Fruit fly (Drosophila melanogaster): Measurements from ENCODE around the gene CG14089.

The CG14089 gene

DNA sequence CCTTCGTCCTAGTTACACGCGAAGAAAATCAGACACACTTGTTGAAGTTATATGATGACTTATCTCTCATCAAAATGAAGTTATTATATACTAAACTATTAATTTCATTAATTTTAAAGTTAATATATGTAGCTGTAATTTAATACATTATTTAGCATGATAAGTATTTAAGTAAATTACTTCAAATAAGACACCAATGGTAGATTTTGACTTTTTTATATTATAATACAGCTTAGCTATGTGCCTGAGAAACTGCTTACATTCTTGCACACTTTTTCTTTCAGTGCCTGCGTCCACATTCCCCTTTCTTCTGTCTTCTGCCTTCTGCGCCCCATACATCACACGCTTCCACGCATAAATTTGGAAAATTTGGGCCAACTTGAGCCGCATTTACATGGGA, 29.0 kb downstream of the CG14089 start (continued):
- TF ChIP-seq kah (GFP tag; optimal IDR thresholded peaks at IDR 0.05): no peak
- no peak for TF ChIP-seq schlank (tag; optimal IDR thresholded peaks at IDR 0.05)
- no peak for TF ChIP-seq pros (GFP tag; optimal IDR thresholded peaks at IDR 0.05)
- TF ChIP-seq CG3281 (GFP tag; optimal IDR thresholded peaks at IDR 0.05): peak; percentile 5
- TF ChIP-seq tll (GFP tag; optimal IDR thresholded peaks at IDR 0.05): no peak
- TF ChIP-seq Sox102F (GFP tag; optimal IDR thresholded peaks at IDR 0.05): peak; percentile 52
- TF ChIP-seq run (tag; optimal IDR thresholded peaks at IDR 0.05): no peak
- TF ChIP-seq dpn (GFP tag; optimal IDR thresholded peaks at IDR 0.05): no peak
- TF ChIP-seq CG10366 (GFP tag; IDR thresholded peaks at IDR 0.05): no peak
- no peak for TF ChIP-seq gsb (GFP tag; IDR thresholded peaks at IDR 0.05)
- no peak for TF ChIP-seq sr (GFP tag; IDR thresholded peaks at IDR 0.05)
- no peak for TF ChIP-seq abd-A (tag; optimal IDR thresholded peaks at IDR 0.05)
- no peak for TF ChIP-seq corto (GFP tag; optimal IDR thresholded peaks at IDR 0.05)
- TF ChIP-seq kni (GFP tag; optimal IDR thresholded peaks at IDR 0.05): no peak
- TF ChIP-seq NC2β (GFP tag; optimal IDR thresholded peaks at IDR 0.05): no peak
- no peak for TF ChIP-seq CG32772 (GFP tag; IDR thresholded peaks at IDR 0.05)
- no peak for TF ChIP-seq Adf1 (GFP tag; IDR thresholded peaks at IDR 0.05)
- peak; percentile 43; the same call in 2 of the 3 replicates for TF ChIP-seq row (GFP tag; IDR thresholded peaks at IDR 0.05)
- no peak for TF ChIP-seq Vsx1 (GFP tag; optimal IDR thresholded peaks at IDR 0.05)
- no peak for TF ChIP-seq sisA (GFP tag; IDR thresholded peaks at IDR 0.05)
- TF ChIP-seq Hr3 (GFP tag; optimal IDR thresholded peaks at IDR 0.05): no peak
- peak; percentile 67 for TF ChIP-seq CG7556 (GFP tag; optimal IDR thresholded peaks at IDR 0.05)
- no peak for TF ChIP-seq CG7271 (tag; optimal IDR thresholded peaks at IDR 0.05)
- no peak for TF ChIP-seq Hr78 (GFP tag; optimal IDR thresholded peaks at IDR 0.05)
- peak; percentile 19 for TF ChIP-seq CG10267 (tag; optimal IDR thresholded peaks at IDR 0.05)
- peak; percentile 41 for TF ChIP-seq CG8388 (GFP tag; optimal IDR thresholded peaks at IDR 0.05)
- no peak for TF ChIP-seq tna (GFP tag; IDR thresholded peaks at IDR 0.05; ENCODE audit: partially characterized antibody)
- TF ChIP-seq nau (GFP tag; optimal IDR thresholded peaks at IDR 0.05): no peak
- peak; percentile 42 for TF ChIP-seq CG12391 (tag; optimal IDR thresholded peaks at IDR 0.05)
- no peak for TF ChIP-seq CG12071 (GFP tag; optimal IDR thresholded peaks at IDR 0.05)
- no peak for TF ChIP-seq ftz-f1 (GFP tag; optimal IDR thresholded peaks at IDR 0.05)
- no peak for TF ChIP-seq HLH3B (GFP tag; IDR thresholded peaks at IDR 0.05)
- no peak for TF ChIP-seq CG15011 (GFP tag; optimal IDR thresholded peaks at IDR 0.05)
- TF ChIP-seq CG9215 (GFP tag; IDR thresholded peaks at IDR 0.05): no peak
- no peak for TF ChIP-seq fru (optimal IDR thresholded peaks at IDR 0.05)
- TF ChIP-seq gem (tag; optimal IDR thresholded peaks at IDR 0.05): peak; percentile 69
- no peak for TF ChIP-seq Hand (GFP tag; optimal IDR thresholded peaks at IDR 0.05)
- no peak for TF ChIP-seq caup (GFP tag; optimal IDR thresholded peaks at IDR 0.05; ENCODE audit: severe bottlenecking)
- peak; percentile 51 for TF ChIP-seq CoRest (tag; optimal IDR thresholded peaks at IDR 0.05)
- TF ChIP-seq p53 (GFP tag; optimal IDR thresholded peaks at IDR 0.05): no peak
- no peak for TF ChIP-seq E2f1 (GFP tag; IDR thresholded peaks at IDR 0.05)
- TF ChIP-seq Fer2 (tag; optimal IDR thresholded peaks at IDR 0.05): no peak
- TF ChIP-seq lov (optimal IDR thresholded peaks at IDR 0.05): no peak
- no peak for TF ChIP-seq lov (GFP tag; IDR thresholded peaks at IDR 0.05)
- TF ChIP-seq klu (GFP tag; IDR thresholded peaks at IDR 0.05): no peak
- no peak for TF ChIP-seq pum (GFP tag; optimal IDR thresholded peaks at IDR 0.05)
- peak; percentile 41 for TF ChIP-seq fd96Cb (tag; optimal IDR thresholded peaks at IDR 0.05)
- no peak for TF ChIP-seq CG4854 (GFP tag; optimal IDR thresholded peaks at IDR 0.05)
- TF ChIP-seq Deaf1 (tag; optimal IDR thresholded peaks at IDR 0.05): no peak
- TF ChIP-seq wor (GFP tag; IDR thresholded peaks at IDR 0.05): no peak
- TF ChIP-seq NFAT (GFP tag; IDR thresholded peaks at IDR 0.05): no peak
